Worm (Caenorhabditis elegans) whole organism, late embryonic: ENCODE measurements around the gene lgc-11.

ENCODE experiments used
- dmd-4 ChIP-seq: sonication (generic microtip); optimal IDR thresholded peaks from 2 replicates; lab custom pipeline; 2016; ENCODE audit warnings: borderline replicate concordance, missing genetic modification characterization, missing compliant biosample characterization
- hlh-30 ChIP-seq: sonication (generic microtip); optimal IDR thresholded peaks from 2 replicates; lab custom pipeline; 2017; ENCODE audit warnings: antibody characterized with exemption, missing genetic modification characterization, missing compliant biosample characterization; ENCODE audit not compliant: insufficient read depth
- nhr-232 ChIP-seq: sonication (generic microtip); optimal IDR thresholded peaks from 2 replicates; lab custom pipeline; 2016; ENCODE audit warnings: missing genetic modification characterization, missing compliant biosample characterization
- npax-4 ChIP-seq: sonication (generic microtip); optimal IDR thresholded peaks from 2 replicates; lab custom pipeline; 2016; ENCODE audit warnings: missing genetic modification characterization, missing compliant biosample characterization
- tbx-2 ChIP-seq: sonication (generic microtip); optimal IDR thresholded peaks from 2 replicates; lab custom pipeline; 2016; ENCODE audit warnings: missing genetic modification characterization, missing compliant biosample characterization

DNA sequence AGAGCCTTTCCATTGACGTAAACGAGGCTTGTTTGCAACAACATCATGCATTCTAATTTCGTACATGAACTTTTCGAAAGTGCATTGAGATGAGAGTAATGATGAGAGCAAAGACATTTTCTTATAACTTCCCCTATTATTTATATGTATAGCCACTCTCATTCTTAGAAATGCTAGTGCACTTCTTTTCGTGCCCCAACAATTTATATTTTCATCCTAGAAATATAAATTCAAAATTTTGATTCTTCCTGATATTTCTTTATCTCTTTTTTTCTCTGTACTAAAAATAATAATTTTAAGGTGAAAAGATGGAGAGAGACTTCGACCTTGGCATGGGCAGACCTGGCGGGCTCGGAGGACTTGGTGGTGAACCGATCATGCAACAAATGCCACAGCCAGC is 27.5 kb downstream of the lgc-11 start, which contains the start of gene mek-1:
- no peak for TF ChIP-seq dmd-4 (tag; lab: Kevin White, UChicago)
- no peak for TF ChIP-seq nhr-232 (tag; lab: Kevin White, UChicago)
- no peak for TF ChIP-seq hlh-30 (tag; lab: Kevin White, UChicago)
- TF ChIP-seq npax-4 (tag; lab: Kevin White, UChicago): no peak
- TF ChIP-seq tbx-2 (tag; lab: Kevin White, UChicago): no peak
